Fruit fly (Drosophila melanogaster) whole organism, larva: ENCODE data around the gene CG12883.

Experiments
- noc ChIP-seq: fragments of 200-800 bp; sonication (Bioruptor generic); optimal IDR thresholded peaks from 3 replicates; lab custom pipeline; 2019; ENCODE audit warnings: missing biosample characterization, mild to moderate bottlenecking, missing genetic modification characterization, moderate library complexity

The CG12883 gene

dm6 chr3R:27679019-27679418, at the start of gene CG12883:
Gene CG12883, plus strand, starts transcription at chr3R:27679291.
- TF ChIP-seq noc (tag; lab: Kevin White, UChicago) = no peak

DNA sequence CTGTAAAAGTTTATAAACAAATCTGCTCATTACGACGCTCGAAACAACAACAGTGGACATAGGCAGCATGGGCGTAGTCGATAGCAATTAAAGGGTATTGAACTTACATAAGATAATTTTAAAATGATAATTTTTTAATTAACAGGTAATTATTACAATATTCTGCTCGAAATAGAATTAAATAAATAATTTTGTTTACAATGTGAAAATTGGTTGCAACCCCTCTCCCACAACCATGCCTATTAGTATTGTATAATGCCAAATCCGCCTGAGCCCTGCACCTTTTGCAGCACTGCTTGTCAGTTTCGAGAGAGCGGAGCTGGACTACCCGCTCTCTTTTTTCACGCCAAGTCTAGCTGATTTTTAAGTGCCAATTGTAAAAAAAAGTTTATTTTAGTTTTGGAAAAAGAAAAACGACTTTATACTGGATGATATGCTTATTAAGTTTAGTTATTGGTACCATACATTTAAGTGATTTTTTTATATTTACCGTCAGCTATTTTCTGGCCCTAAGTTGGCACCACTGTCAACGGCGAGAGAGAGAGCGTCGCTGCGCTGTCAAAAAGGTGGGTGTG, 43.0 kb upstream of the CG12883 start, which contains the start of the genes CG5611 and Mtl:
Gene CG5611 (minus strand): TSS at position 51 of the 575 bp plus-strand sequence.
Gene Mtl (plus strand): TSS at position 403 of the 575 bp plus-strand sequence.
- TF ChIP-seq noc (tag; lab: Kevin White, UChicago) = peak; percentile 100

- TF ChIP-seq noc (tag; lab: Kevin White, UChicago) = no peak
Observed at dm6 chr3R:27636720-27637119, 42.4 kb upstream of the CG12883 start.

- no peak for TF ChIP-seq noc (tag; lab: Kevin White, UChicago)
Observed at dm6 chr3R:27637264-27637860, 41.7 kb upstream of the CG12883 start.

dm6 chr3R:27643080-27643479, 36.0 kb upstream of the CG12883 start:
- TF ChIP-seq noc (tag; lab: Kevin White, UChicago) = no peak

DNA sequence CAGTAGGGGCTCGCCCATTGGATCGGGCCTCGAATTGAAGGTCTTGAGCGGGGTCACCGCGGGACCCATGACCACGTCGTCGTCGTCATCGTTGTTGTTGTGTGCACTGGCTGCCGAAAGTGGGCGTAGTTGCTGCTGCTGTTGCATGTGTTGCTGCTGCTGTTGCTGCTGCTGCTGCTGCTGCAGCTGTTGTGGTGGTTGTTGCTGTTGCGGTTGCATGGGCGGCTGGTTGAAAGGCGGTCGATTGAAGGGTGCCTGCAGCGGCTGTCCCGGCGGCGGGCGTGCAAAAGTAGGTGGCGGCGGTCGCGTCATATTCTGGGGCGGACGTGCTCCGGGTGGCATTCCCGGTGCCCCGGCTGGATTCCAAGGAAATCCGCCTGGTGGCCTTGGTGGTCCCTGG, 31.3 kb upstream of the CG12883 start:
- no peak for TF ChIP-seq noc (tag; lab: Kevin White, UChicago)

DNA sequence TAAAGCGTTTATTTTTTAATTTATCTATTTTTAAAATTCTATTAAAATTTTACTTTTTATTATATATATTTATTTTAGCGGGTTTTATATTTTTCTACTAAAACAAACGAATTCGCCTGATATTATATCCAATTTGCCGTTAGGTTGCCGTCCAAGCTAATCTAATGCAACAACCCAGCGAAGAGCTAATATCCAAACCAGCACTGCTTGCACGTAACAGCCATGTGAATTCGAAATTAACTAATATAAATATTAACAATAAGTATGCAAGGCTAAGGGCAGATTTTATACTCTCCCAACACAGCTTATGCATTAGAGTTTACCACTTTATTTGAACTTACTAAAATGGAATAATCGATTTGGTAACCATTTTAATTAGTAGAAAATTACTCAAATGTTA, 27.4 kb upstream of the CG12883 start:
- no peak for TF ChIP-seq noc (tag; lab: Kevin White, UChicago)

- TF ChIP-seq noc (tag; lab: Kevin White, UChicago) = no peak
Observed at dm6 chr3R:27652156-27652810, 26.8 kb upstream of the CG12883 start, which contains the start of gene RpS10a. Gene RpS10a, plus strand, starts transcription at chr3R:27652760.

DNA sequence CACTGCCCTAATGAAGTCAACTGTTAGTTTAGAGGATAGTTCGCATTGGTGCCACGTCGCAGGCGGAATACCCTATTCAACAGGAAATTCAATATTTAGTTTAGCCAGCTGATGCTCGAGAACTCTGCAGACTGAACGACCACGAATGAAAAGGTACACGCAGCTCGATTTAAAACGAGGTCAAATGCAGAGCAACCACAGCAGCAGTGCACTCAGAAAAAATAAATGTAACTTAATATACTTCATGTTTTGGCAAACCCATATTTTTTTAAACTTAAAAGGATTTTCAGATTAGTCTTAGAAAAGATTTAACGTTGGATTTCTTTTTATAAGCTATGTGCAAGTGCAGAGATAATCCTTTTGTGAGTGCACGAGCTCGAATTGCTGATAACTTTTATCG, 24.0 kb upstream of the CG12883 start:
- no peak for TF ChIP-seq noc (tag; lab: Kevin White, UChicago)

dm6 chr3R:27656686-27657535, 22.2 kb upstream of the CG12883 start, which contains the start of gene tau:
Gene tau, minus strand, starts transcription at chr3R:27656996.
- no peak for TF ChIP-seq noc (tag; lab: Kevin White, UChicago)

- TF ChIP-seq noc (tag; lab: Kevin White, UChicago) = no peak
Observed at dm6 chr3R:27660127-27660579, 18.9 kb upstream of the CG12883 start, which contains the start of gene Mlc1. Gene Mlc1, minus strand, starts transcription at chr3R:27660177.

DNA sequence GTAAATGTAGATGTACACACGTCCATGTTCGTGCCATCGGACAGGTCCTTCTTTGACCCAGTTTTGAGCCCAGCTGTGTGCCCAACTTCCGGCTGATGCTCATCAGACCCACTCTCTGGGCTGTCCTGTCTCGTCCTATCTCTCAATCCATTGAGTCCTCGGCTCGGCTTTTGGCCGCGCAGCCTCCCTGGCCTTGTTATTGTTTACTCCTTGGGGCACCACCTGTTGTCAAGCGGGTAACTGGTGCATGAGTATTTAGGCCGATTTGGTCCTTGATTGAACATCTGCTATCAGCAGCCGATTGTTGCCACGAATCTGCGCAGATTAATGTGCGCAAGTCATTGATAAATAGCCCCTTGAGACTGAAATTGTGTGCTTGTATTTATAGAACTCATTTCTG, 17.7 kb upstream of the CG12883 start:
- TF ChIP-seq noc (tag; lab: Kevin White, UChicago) = no peak

DNA sequence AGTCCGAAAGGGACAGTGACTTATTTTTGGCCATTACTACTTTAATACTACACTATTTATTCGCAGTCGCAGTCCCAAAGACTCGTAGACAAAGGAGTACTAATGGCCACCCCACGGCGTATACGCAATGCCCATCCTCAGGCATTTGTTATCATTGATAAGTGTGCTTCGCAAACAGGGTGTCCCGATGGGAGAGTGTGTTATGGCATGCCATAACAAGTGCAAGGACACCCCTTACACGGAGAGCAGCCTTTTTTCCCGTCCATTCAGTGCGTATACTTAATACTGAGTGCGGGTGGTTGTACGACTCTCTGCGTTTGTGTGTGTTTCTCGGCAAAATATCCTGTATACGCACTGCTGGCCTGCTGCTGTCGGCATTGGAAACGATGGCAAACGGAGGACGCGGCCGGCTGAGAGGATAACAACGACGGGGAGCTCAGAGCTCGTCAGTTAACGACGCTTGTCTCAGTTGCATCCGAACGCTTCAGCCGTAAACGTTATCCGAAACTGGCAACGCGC, 17.1 kb upstream of the CG12883 start, which contains the start of gene unc80:
Gene unc80 (plus strand): TSS at position 469 of the 519 bp plus-strand sequence.
- no peak for TF ChIP-seq noc (tag; lab: Kevin White, UChicago)

DNA sequence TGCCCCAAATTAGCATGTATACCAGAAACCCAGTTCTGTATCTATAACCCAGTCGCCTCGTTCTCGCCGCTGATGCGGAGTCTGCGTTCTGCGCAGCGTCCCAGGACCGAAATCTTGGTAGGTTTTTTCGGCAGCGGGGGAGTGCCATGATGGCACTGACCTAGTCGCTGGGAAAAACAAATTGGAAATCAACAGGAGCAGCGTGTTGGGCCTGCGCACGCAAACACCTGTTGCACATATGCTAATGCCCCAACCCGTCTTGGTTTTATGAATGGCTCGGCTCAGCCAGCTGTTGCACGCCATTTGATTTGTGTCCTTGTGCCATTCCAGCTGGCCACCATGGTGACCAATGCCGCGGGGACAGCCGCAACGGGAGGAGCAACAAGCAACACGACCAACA, 16.2 kb upstream of the CG12883 start:
- TF ChIP-seq noc (tag; lab: Kevin White, UChicago) = no peak

DNA sequence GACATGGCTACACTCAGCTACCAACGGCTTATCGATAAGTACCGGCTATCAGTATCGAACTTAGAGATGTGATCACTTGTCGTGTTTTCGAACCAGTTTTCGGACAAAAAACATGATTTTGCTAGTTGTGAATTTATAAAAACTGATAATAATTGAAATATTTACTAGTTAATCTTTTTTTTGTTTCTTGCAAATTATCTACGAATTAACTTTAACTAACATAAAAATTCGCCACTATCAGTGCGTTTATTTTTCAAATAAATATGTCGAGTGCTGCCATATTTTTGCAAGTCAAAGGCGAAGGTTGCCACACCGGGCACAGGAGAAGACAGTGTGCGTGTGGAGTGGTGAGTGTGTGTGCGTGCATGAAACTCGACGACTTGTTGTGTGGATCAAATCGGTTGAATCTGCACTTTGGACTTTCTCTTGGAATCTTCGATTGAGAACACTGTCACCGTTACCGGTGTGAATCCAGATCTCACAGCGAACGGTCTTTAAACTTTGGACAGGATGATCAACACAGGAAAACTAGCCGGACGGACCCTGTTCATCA, 1.8 kb upstream of the CG12883 start, which contains the start of gene Hsdl2:
Gene Hsdl2 (plus strand): TSS at position 349 of the 553 bp plus-strand sequence.
- no peak for TF ChIP-seq noc (tag; lab: Kevin White, UChicago)
